Fruit fly (Drosophila melanogaster): ENCODE results near the gene CG11885.

DNA sequence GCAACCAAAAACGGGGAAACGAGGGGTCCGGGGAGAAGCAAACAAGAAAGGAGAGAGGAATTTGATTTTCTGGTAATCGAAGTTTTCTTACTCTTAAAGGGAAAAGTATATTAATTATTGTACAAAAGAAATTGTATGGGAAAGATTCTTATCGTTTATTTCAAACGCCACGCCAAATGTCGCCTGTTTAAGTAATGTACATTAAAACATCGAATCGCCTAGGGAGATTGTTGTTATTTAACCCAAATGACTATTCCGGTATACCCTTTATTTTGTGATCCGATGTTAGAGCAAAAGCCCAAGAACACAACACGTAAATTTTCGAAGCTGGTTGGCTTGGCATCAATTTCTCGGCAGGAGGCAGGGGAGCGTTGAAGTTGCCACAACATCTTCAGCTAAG, 18.1 kb upstream of the CG11885 start:
- no peak for TF ChIP-seq sv (GFP tag; optimal IDR thresholded peaks at IDR 0.05)
- TF ChIP-seq pan (optimal IDR thresholded peaks at IDR 0.05) = no peak
- peak; percentile 90 for TF ChIP-seq OdsH (GFP tag; optimal IDR thresholded peaks at IDR 0.05)

All from whole organism, wandering third instar larva.